Worm (Caenorhabditis elegans): ENCODE measurements around the gene cytb-5.1.

The cytb-5.1 gene

DNA sequence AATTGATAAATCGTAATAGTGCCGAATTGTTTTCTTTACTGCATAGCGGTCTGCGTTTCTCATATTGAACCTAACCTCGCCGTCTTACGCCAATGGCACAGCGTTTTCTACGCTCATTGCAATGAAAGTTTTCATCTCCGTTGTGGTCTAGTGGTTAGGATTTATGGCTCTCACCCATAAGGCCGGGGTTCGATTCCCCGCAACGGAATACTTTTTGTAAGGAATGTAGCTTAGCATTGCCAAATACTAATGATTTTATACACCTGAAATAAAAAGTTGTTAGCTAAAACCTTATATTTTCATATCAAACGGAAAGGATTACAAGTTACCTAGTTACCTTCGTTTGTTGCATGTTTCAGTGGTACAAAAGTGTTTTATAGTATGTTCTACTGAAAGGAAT lies 14.1 kb downstream of the cytb-5.1 start (continued):
- TF ChIP-seq lin-39 (tag; optimal IDR thresholded peaks at IDR 0.05): no peak
- TF ChIP-seq zip-11 (GFP tag; IDR thresholded peaks at IDR 0.05): peak; percentile 60; the same call in 1 of the 2 replicates
- peak; percentile 92 for TF ChIP-seq vab-7 (GFP tag; IDR thresholded peaks at IDR 0.05)
- TF ChIP-seq aha-1 (tag): peak; percentile 90
- peak; percentile 91 for TF ChIP-seq egl-43 (GFP tag; IDR thresholded peaks at IDR 0.05)
- TF ChIP-seq zfp-3 (GFP tag; conservative IDR thresholded peaks at IDR 0.05): peak; percentile 71
- no peak for TF ChIP-seq skn-1 (tag; optimal IDR thresholded peaks at IDR 0.05)
- no peak for TF ChIP-seq daf-8 (GFP tag; IDR thresholded peaks at IDR 0.05)
- TF ChIP-seq duxl-1 (tag; optimal IDR thresholded peaks at IDR 0.05; ENCODE audit: poor library complexity): peak; percentile 74
- TF ChIP-seq ceh-62 (tag; optimal IDR thresholded peaks at IDR 0.05): no peak
- TF ChIP-seq hlh-30 (tag; optimal IDR thresholded peaks at IDR 0.05; ENCODE audit: insufficient read depth): peak; percentile 66
- TF ChIP-seq daf-16 (GFP tag; optimal IDR thresholded peaks at IDR 0.05): peak; percentile 66 to 73
- peak; percentile 73 for TF ChIP-seq daf-16 (tag; optimal IDR thresholded peaks at IDR 0.05)
- peak; percentile 81 for TF ChIP-seq dmd-6 (GFP tag; IDR thresholded peaks at IDR 0.05)
- TF ChIP-seq Y48G9A.11 (GFP tag; IDR thresholded peaks at IDR 0.05): 0 out of 2 replicates have a peak, but pooled peaks have one; percentile 71
- TF ChIP-seq ceh-28 (tag; optimal IDR thresholded peaks at IDR 0.05): no peak
- no peak for TF ChIP-seq nhr-237 (tag; optimal IDR thresholded peaks at IDR 0.05)
- TF ChIP-seq mes-2 (tag; optimal IDR thresholded peaks at IDR 0.05; ENCODE audit: poor library complexity, severe bottlenecking): peak; percentile 85
- TF ChIP-seq php-3 (GFP tag; IDR thresholded peaks at IDR 0.05): peak; percentile 81
- peak; percentile 57 for TF ChIP-seq egl-27 (tag; optimal IDR thresholded peaks at IDR 0.05)
- peak; percentile 8 for TF ChIP-seq ces-1 (GFP tag; optimal IDR thresholded peaks at IDR 0.05)
- TF ChIP-seq snpc-1.2 (GFP tag; IDR thresholded peaks at IDR 0.05): peak; percentile 90
- TF ChIP-seq nhr-76 (tag; optimal IDR thresholded peaks at IDR 0.05): no peak
- peak; percentile 77 for TF ChIP-seq lin-38 (GFP tag; IDR thresholded peaks at IDR 0.05)
- TF ChIP-seq dmd-8 (GFP tag; IDR thresholded peaks at IDR 0.05): peak; percentile 91
- TF ChIP-seq F26F4.8 (GFP tag; conservative IDR thresholded peaks at IDR 0.05): no peak
- peak; percentile 79 for TF ChIP-seq nhr-11 (tag; optimal IDR thresholded peaks at IDR 0.05)
- no peak for TF ChIP-seq ZK546.5 (tag; optimal IDR thresholded peaks at IDR 0.05)
- TF ChIP-seq rbr-2 (tag; optimal IDR thresholded peaks at IDR 0.05): peak; percentile 72
- peak; percentile 65 for TF ChIP-seq mdt-29 (GFP tag; IDR thresholded peaks at IDR 0.05)
- TF ChIP-seq F44E2.7 (GFP tag; IDR thresholded peaks at IDR 0.05): peak; percentile 87; the same call in 1 of the 2 replicates
- no peak for TF ChIP-seq zag-1 (tag; optimal IDR thresholded peaks at IDR 0.05)
- TF ChIP-seq ztf-7 (tag; optimal IDR thresholded peaks at IDR 0.05): peak; percentile 82
- TF ChIP-seq lin-29 (GFP tag; IDR thresholded peaks at IDR 0.05): peak; percentile 72; the same call in 1 of the 2 replicates
- peak; percentile 84 for TF ChIP-seq ceh-20 (GFP tag; IDR thresholded peaks at IDR 0.05)
- TF ChIP-seq lsy-2 (tag; optimal IDR thresholded peaks at IDR 0.05): peak in 1 of 2 experiments; percentile 56
- TF ChIP-seq fkh-10 (GFP tag; optimal IDR thresholded peaks at IDR 0.05): peak; percentile 53
- TF ChIP-seq zfp-2 (tag; optimal IDR thresholded peaks at IDR 0.05): peak; percentile 70
- TF ChIP-seq T26A8.4 (GFP tag; IDR thresholded peaks at IDR 0.05): peak; percentile 83

DNA sequence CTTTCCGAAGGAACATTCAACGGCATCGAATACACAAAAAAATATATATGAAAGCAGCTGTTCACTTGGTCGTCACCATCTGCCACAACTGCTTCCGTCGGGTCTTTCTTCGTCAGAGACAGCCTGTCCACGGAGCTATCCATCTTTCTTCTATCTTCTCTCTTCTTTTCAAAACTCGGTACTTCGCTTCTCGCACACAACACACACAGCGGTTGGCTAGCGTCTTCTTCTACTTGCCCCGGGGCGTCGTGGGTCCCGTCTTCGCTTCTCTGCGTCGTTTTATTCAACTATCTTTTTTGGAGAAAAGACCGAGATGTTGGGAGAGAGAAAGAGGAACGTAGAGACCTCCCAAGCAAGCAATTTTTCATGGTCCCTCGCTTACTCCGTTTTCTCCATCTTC lies 15.0 kb downstream of the cytb-5.1 start:
- TF ChIP-seq ceh-28 (tag; optimal IDR thresholded peaks at IDR 0.05): no peak
- no peak for TF ChIP-seq madf-5 (GFP tag; IDR thresholded peaks at IDR 0.05)
- TF ChIP-seq gei-8 (GFP tag; optimal IDR thresholded peaks at IDR 0.05): no peak
- TF ChIP-seq nhr-25 (tag; optimal IDR thresholded peaks at IDR 0.05; ENCODE audit: borderline replicate concordance, insufficient read depth): no peak
- TF ChIP-seq lir-3 (tag; optimal IDR thresholded peaks at IDR 0.05): no peak
- TF ChIP-seq vab-7 (GFP tag; IDR thresholded peaks at IDR 0.05): 0 out of 2 replicates have a peak, but pooled peaks have one; percentile 21
- no peak for TF ChIP-seq zip-11 (GFP tag; IDR thresholded peaks at IDR 0.05)
- TF ChIP-seq ceh-20 (GFP tag; IDR thresholded peaks at IDR 0.05): 0 out of 2 replicates have a peak, but pooled peaks have one; percentile 58
- TF ChIP-seq ZK546.5 (tag; optimal IDR thresholded peaks at IDR 0.05): no peak
- peak in 1 of 2 experiments; percentile 55 for TF ChIP-seq lsy-2 (tag; optimal IDR thresholded peaks at IDR 0.05)
- TF ChIP-seq tag-97 (GFP tag; IDR thresholded peaks at IDR 0.05): no peak
- TF ChIP-seq rbr-2 (tag; optimal IDR thresholded peaks at IDR 0.05): peak; percentile 65
- no peak for TF ChIP-seq egl-43 (GFP tag; IDR thresholded peaks at IDR 0.05)
- no peak for TF ChIP-seq T26A8.4 (GFP tag; IDR thresholded peaks at IDR 0.05)
- TF ChIP-seq mdl-1 (tag; optimal IDR thresholded peaks at IDR 0.05): peak in 1 of 2 experiments; percentile 31
- TF ChIP-seq mxl-2 (GFP tag; conservative IDR thresholded peaks at IDR 0.05): no peak
- no peak for TF ChIP-seq ztf-7 (tag; optimal IDR thresholded peaks at IDR 0.05)
- TF ChIP-seq hlh-11 (tag; optimal IDR thresholded peaks at IDR 0.05): peak; percentile 61
- no peak for TF ChIP-seq skn-1 (tag; optimal IDR thresholded peaks at IDR 0.05)
- TF ChIP-seq lin-1 (GFP tag; IDR thresholded peaks at IDR 0.05): no peak
- no peak for TF ChIP-seq Y105C5A.15 (GFP tag; IDR thresholded peaks at IDR 0.05)
- TF ChIP-seq ctbp-1 (GFP tag; IDR thresholded peaks at IDR 0.05): peak; percentile 82

Data from whole organism, L4 larva.